Fruit fly (Drosophila melanogaster) whole organism, embryonic: Measurements from ENCODE around the gene CycB3.
A peak's percentile ranks its signal among the peaks of the same experiment; 100 is the strongest.

Experiments
- Aef1 ChIP-seq: fragments of 200-800 bp; sonication (Bioruptor generic); IDR thresholded peaks from 3 replicates; pipeline ENCODE4 v1.3.6; 2022; ENCODE audit warnings: missing biosample characterization, missing genetic modification characterization
- Atf3 ChIP-seq: fragments of 200-800 bp; sonication (Bioruptor generic); optimal IDR thresholded peaks from 3 replicates; lab custom pipeline; 2016; ENCODE audit warnings: missing biosample characterization, missing genetic modification characterization
- C15 ChIP-seq: fragments of 200-800 bp; sonication (Bioruptor generic); IDR thresholded peaks from 3 replicates; pipeline ENCODE4 v1.3.6; 2022; ENCODE audit warnings: missing biosample characterization, missing genetic modification characterization
- CG10462 ChIP-seq: fragments of 200-800 bp; sonication (Bioruptor generic); optimal IDR thresholded peaks from 2 replicates; lab custom pipeline; 2016; ENCODE audit warnings: missing biosample characterization, missing genetic modification characterization
- CG11695 ChIP-seq: fragments of 200-800 bp; sonication (Bioruptor generic); IDR thresholded peaks from 3 replicates; pipeline ENCODE4 v1.3.6; 2022; ENCODE audit warnings: missing biosample characterization, missing genetic modification characterization
- CG12299 ChIP-seq: fragments of 200-800 bp; sonication (Bioruptor generic); optimal IDR thresholded peaks from 2 replicates; lab custom pipeline; 2018; ENCODE audit warnings: missing biosample characterization, mild to moderate bottlenecking, missing genetic modification characterization
- CG13123 ChIP-seq: fragments of 200-800 bp; sonication (Bioruptor generic); optimal IDR thresholded peaks from 2 replicates; lab custom pipeline; 2016; ENCODE audit warnings: missing biosample characterization, missing genetic modification characterization
- CG15269 ChIP-seq: fragments of 200-800 bp; sonication (Bioruptor generic); optimal IDR thresholded peaks from 2 replicates; lab custom pipeline; 2018; ENCODE audit warnings: missing biosample characterization, mild to moderate bottlenecking, missing genetic modification characterization, moderate library complexity
- CG15514 ChIP-seq: fragments of 200-800 bp; sonication (Bioruptor generic); optimal IDR thresholded peaks from 3 replicates; lab custom pipeline; 2017; ENCODE audit warnings: missing biosample characterization, missing genetic modification characterization, mild to moderate bottlenecking, moderate library complexity, missing genetic modification reagents
- CG16813 ChIP-seq: fragments of 200-800 bp; sonication (Bioruptor generic); IDR thresholded peaks from 3 replicates; pipeline ENCODE4 v1.3.6; 2022; ENCODE audit warnings: missing biosample characterization, missing genetic modification characterization; ENCODE audit not compliant: partially characterized antibody
- CG17328 ChIP-seq: fragments of 200-800 bp; sonication (Bioruptor generic); IDR thresholded peaks from 2 replicates; pipeline ENCODE4 v1.3.6; 2022; ENCODE audit warnings: missing biosample characterization, missing genetic modification characterization
- CG18011 ChIP-seq: fragments of 200-800 bp; sonication (Bioruptor generic); optimal IDR thresholded peaks from 2 replicates; lab custom pipeline; 2017; ENCODE audit warnings: missing biosample characterization, missing genetic modification characterization, mild to moderate bottlenecking, moderate library complexity, missing genotype
- CG18262 ChIP-seq: fragments of 200-800 bp; optimal IDR thresholded peaks from 3 replicates; lab custom pipeline; 2019; ENCODE audit warnings: missing biosample characterization, mild to moderate bottlenecking, missing genetic modification characterization, moderate library complexity
- CG2129 ChIP-seq: fragments of 200-800 bp; sonication (Bioruptor generic); IDR thresholded peaks from 2 replicates; pipeline ENCODE4 v1.3.6; 2022; ENCODE audit warnings: missing biosample characterization, missing genetic modification characterization; ENCODE audit not compliant: partially characterized antibody
- CG30020 ChIP-seq: fragments of 200-800 bp; optimal IDR thresholded peaks from 2 replicates; lab custom pipeline; 2019; ENCODE audit warnings: missing biosample characterization, mild to moderate bottlenecking, missing genetic modification characterization, moderate library complexity
- CG30431 ChIP-seq: fragments of 200-800 bp; sonication (Bioruptor generic); optimal IDR thresholded peaks from 2 replicates; lab custom pipeline; 2017; ENCODE audit warnings: missing biosample characterization, missing genetic modification characterization
- CG31441 ChIP-seq: fragments of 200-800 bp; sonication (Bioruptor generic); IDR thresholded peaks from 2 replicates; pipeline ENCODE4 v1.3.6; 2022; ENCODE audit warnings: missing biosample characterization, missing genetic modification characterization
- CG32767 ChIP-seq: fragments of 200-800 bp; sonication (Bioruptor generic); IDR thresholded peaks from 2 replicates; pipeline ENCODE4 v1.3.6; 2022; ENCODE audit warnings: missing biosample characterization, missing genetic modification characterization
- CG7928 ChIP-seq: fragments of 200-800 bp; sonication (Bioruptor generic); optimal IDR thresholded peaks from 2 replicates; lab custom pipeline; 2017; ENCODE audit warnings: missing biosample characterization, mild to moderate bottlenecking, missing genetic modification characterization
- CG8281 ChIP-seq: fragments of 200-800 bp; sonication (Bioruptor generic); optimal IDR thresholded peaks from 2 replicates; lab custom pipeline; 2018; ENCODE audit warnings: missing biosample characterization, mild to moderate bottlenecking, missing genetic modification characterization, moderate library complexity
- CG8290 ChIP-seq, 3 experiments: fragments of 200-800 bp; sonication (Bioruptor generic); optimal IDR thresholded peaks; 2 replicates each; lab custom pipeline; 2016 to 2019; ENCODE audit warnings: missing biosample characterization in 3 of 3, missing genetic modification characterization in 3 of 3, mild to moderate bottlenecking in 2 of 3, moderate library complexity in 1 of 3
- CrebB ChIP-seq: fragments of 200-800 bp; sonication (Bioruptor generic); optimal IDR thresholded peaks from 3 replicates; lab custom pipeline; 2018; ENCODE audit warnings: missing biosample characterization, mild to moderate bottlenecking, missing genetic modification characterization
- Dek ChIP-seq: fragments of 200-800 bp; sonication (Bioruptor generic); optimal IDR thresholded peaks from 3 replicates; lab custom pipeline; 2019; ENCODE audit warnings: missing biosample characterization, mild to moderate bottlenecking, missing genetic modification characterization, moderate library complexity
- Doc2 ChIP-seq: fragments of 200-800 bp; sonication (Bioruptor generic); IDR thresholded peaks from 2 replicates; pipeline ENCODE4 v1.3.6; 2022; ENCODE audit warnings: missing biosample characterization, missing genetic modification characterization
- ERR ChIP-seq: fragments of 200-800 bp; sonication (Bioruptor generic); optimal IDR thresholded peaks from 2 replicates; lab custom pipeline; 2016; ENCODE audit warnings: missing biosample characterization, missing genetic modification characterization
- Ets97D ChIP-seq: fragments of 200-800 bp; sonication (Bioruptor generic); optimal IDR thresholded peaks from 3 replicates; lab custom pipeline; 2016; ENCODE audit warnings: missing biosample characterization, missing genetic modification characterization
- H15 ChIP-seq: fragments of 200-800 bp; sonication (Bioruptor generic); IDR thresholded peaks from 3 replicates; pipeline ENCODE4 v1.3.6; 2022; ENCODE audit warnings: missing biosample characterization, missing genetic modification characterization
- Meics ChIP-seq: fragments of 200-800 bp; sonication (Bioruptor generic); optimal IDR thresholded peaks from 2 replicates; lab custom pipeline; 2017; ENCODE audit warnings: missing biosample characterization, mild to moderate bottlenecking, missing genetic modification characterization
- Trl ChIP-seq, 3 experiments: fragments of >200 bp in 2 of 3; fragments of 200-800 bp in 1 of 3; sonication (Bioruptor generic) in 1 of 3; optimal IDR thresholded peaks; 2 replicates in 1 of 3; 3 replicates in 2 of 3; lab custom pipeline; 2016 to 2017; ENCODE audit warnings: missing biosample characterization in 1 of 3, missing genetic modification characterization in 1 of 3
- amos ChIP-seq: fragments of 200-800 bp; sonication (Bioruptor generic); IDR thresholded peaks from 2 replicates; pipeline ENCODE4 v1.3.6; 2022; ENCODE audit warnings: missing biosample characterization, missing genetic modification characterization; ENCODE audit not compliant: partially characterized antibody
- ash1 ChIP-seq: fragments of 200-800 bp; sonication (Bioruptor generic); optimal IDR thresholded peaks from 2 replicates; lab custom pipeline; 2018; ENCODE audit warnings: missing biosample characterization, mild to moderate bottlenecking, missing genetic modification characterization
- btn ChIP-seq: fragments of 200-800 bp; sonication (Bioruptor generic); optimal IDR thresholded peaks from 2 replicates; lab custom pipeline; 2016; ENCODE audit warnings: missing biosample characterization, missing genetic modification characterization
- ewg ChIP-seq: fragments of 200-800 bp; sonication (Bioruptor generic); optimal IDR thresholded peaks from 3 replicates; lab custom pipeline; 2017; ENCODE audit warnings: mild to moderate bottlenecking, missing biosample characterization, missing genetic modification reagents, missing genetic modification characterization
- eyg ChIP-seq: fragments of 200-800 bp; sonication (Bioruptor generic); optimal IDR thresholded peaks from 3 replicates; lab custom pipeline; 2016; ENCODE audit warnings: missing biosample characterization, missing genetic modification characterization
- fd96Cb ChIP-seq: fragments of 200-800 bp; sonication (Bioruptor generic); optimal IDR thresholded peaks from 2 replicates; lab custom pipeline; 2018; ENCODE audit warnings: missing biosample characterization, mild to moderate bottlenecking, missing genetic modification characterization, moderate library complexity
- gce ChIP-seq: fragments of 200-800 bp; sonication (Bioruptor generic); IDR thresholded peaks from 3 replicates; pipeline ENCODE4 v1.3.6; 2022; ENCODE audit warnings: missing biosample characterization, missing genetic modification characterization
- grn ChIP-seq: fragments of 200-800 bp; sonication (Bioruptor generic); optimal IDR thresholded peaks from 3 replicates; lab custom pipeline; 2017; ENCODE audit warnings: missing biosample characterization, missing genetic modification characterization
- hb ChIP-seq: fragments of 200-800 bp; sonication (Bioruptor generic); IDR thresholded peaks from 3 replicates; pipeline ENCODE4 v1.3.6; 2022; ENCODE audit warnings: missing biosample characterization, missing genetic modification characterization; ENCODE audit not compliant: partially characterized antibody
- lola ChIP-seq, 3 experiments: fragments of >200 bp in 2 of 3; fragments of 200-800 bp in 1 of 3; sonication (Bioruptor generic) in 1 of 3; optimal IDR thresholded peaks; 2 replicates each; lab custom pipeline; 2017 to 2019; ENCODE audit warnings: missing biosample characterization in 3 of 3, missing genetic modification characterization in 3 of 3, mild to moderate bottlenecking in 1 of 3, moderate library complexity in 1 of 3
- org-1 ChIP-seq: fragments of 200-800 bp; sonication (Bioruptor generic); optimal IDR thresholded peaks from 2 replicates; lab custom pipeline; 2017; ENCODE audit warnings: missing biosample characterization, missing genetic modification characterization
- salm ChIP-seq: fragments of 200-800 bp; sonication (Bioruptor generic); optimal IDR thresholded peaks from 2 replicates; lab custom pipeline; 2018; ENCODE audit warnings: missing biosample characterization, mild to moderate bottlenecking, missing genetic modification characterization
- shn ChIP-seq: fragments of 200-800 bp; sonication (Bioruptor generic); optimal IDR thresholded peaks from 3 replicates; lab custom pipeline; 2016; ENCODE audit warnings: missing biosample characterization, missing genetic modification characterization
- ssp ChIP-seq: fragments of 200-800 bp; sonication (Bioruptor generic); IDR thresholded peaks from 2 replicates; pipeline ENCODE4 v1.3.6; 2022; ENCODE audit warnings: missing biosample characterization, missing genetic modification characterization
- tgo ChIP-seq: fragments of 200-800 bp; sonication (Bioruptor generic); IDR thresholded peaks from 3 replicates; pipeline ENCODE4 v1.3.6; 2022; ENCODE audit warnings: missing biosample characterization, missing genetic modification characterization
- tll ChIP-seq, 2 experiments: fragments of 200-800 bp in 1 of 2; fragments of >200 bp in 1 of 2; sonication (Bioruptor generic) in 1 of 2; optimal IDR thresholded peaks; 2 replicates each; lab custom pipeline; 2017 to 2019; ENCODE audit warnings: missing biosample characterization in 2 of 2, missing genetic modification characterization in 2 of 2, mild to moderate bottlenecking in 1 of 2, moderate library complexity in 1 of 2
- unc-4 ChIP-seq: fragments of 200-800 bp; sonication (Bioruptor generic); IDR thresholded peaks from 2 replicates; pipeline ENCODE4 v1.3.6; 2022; ENCODE audit warnings: missing biosample characterization, missing genetic modification characterization; ENCODE audit not compliant: partially characterized antibody
- yki ChIP-seq: fragments of >200 bp; optimal IDR thresholded peaks from 3 replicates; lab custom pipeline; 2018

Gene CycB3

DNA sequence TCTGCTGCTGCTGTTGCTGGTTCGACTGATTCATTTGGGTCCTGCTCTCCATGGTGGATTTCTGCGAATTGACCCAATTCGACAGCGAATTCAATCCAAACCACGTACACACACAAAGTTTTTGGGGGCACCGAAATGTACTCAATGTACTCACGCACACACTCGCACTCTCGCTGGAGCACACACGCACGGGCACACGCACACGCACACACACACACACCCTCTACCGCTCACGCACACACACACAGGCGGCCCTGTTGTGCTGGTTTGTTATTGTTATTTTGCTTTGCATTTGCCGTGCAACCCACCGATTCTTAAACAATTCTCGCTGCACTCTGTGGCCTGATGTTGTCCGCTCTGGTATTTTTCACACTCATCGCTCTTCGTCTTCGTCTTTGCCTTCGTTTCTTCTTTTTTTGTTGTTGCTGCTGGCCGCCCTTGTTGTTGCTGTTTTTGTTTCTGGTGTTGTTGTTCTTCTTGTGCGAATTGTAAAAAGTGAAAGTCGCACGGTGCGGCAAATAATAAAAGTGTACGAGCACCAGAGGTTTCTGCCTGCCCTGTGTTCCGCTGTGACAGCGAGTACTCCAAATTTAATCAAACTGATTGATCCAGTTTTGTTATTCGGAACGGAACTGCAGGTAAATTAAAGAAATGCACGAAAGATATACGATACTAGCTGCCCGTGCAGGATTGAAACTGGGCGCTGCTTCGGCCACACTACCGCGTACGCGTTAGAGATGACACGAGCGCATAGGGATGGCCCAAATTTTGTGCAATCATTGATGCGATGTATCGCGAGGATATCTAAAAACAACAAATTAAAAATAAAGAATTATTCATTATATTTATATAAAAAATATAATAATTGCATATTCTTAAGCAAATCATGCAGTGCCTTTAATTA, 5.6 kb upstream of the CycB3 start, which contains the start of gene CG3744 (continued):
- TF ChIP-seq CG30431 (GFP tag; lab: Kevin White, UChicago) (peak; percentile 82), CG30020 (tag; lab: Kevin White, UChicago) (peak; percentile 72), CG8290 (GFP tag; optimal IDR thresholded peaks at IDR 0.05; lab: Kevin White, UChicago) (peak; percentile 83), CG8290 (tag; optimal IDR thresholded peaks at IDR 0.05; lab: Kevin White, UChicago) (peak in 1 of 2 experiments; percentile 17), btn (GFP tag; lab: Kevin White, UChicago) (no peak), eyg (peak; percentile 46), CG15514 (GFP tag; lab: Kevin White, UChicago) (peak; percentile 88), amos (GFP tag; lab: Robert Waterston, UW) (peak; percentile 94), gce (GFP tag; lab: Robert Waterston, UW) (peak; percentile 87), Aef1 (GFP tag; lab: Robert Waterston, UW) (peak; percentile 92), salm (tag; lab: Kevin White, UChicago) (peak; percentile 76), org-1 (GFP tag; lab: Kevin White, UChicago) (peak; percentile 58), Atf3 (GFP tag; lab: Kevin White, UChicago) (peak; percentile 53), CG12299 (tag; lab: Kevin White, UChicago) (peak; percentile 86), tll (GFP tag; optimal IDR thresholded peaks at IDR 0.05; lab: Kevin White, UChicago) (no peak), unc-4 (GFP tag; lab: Robert Waterston, UW) (peak; percentile 93), CG8281 (tag; lab: Kevin White, UChicago) (peak; percentile 67), hb (peak; percentile 87), H15 (GFP tag; lab: Robert Waterston, UW) (peak; percentile 93), Ets97D (GFP tag; lab: Kevin White, UChicago) (peak; percentile 60), CG15269 (tag; lab: Kevin White, UChicago) (peak; percentile 90), fd96Cb (tag; lab: Kevin White, UChicago) (peak; percentile 81), Trl (optimal IDR thresholded peaks at IDR 0.05; lab: Kevin White, UChicago) (peak in 1 of 2 experiments; percentile 57), Trl (GFP tag; optimal IDR thresholded peaks at IDR 0.05; lab: Kevin White, UChicago) (peak; percentile 68), ash1 (GFP tag; lab: Kevin White, UChicago) (peak; percentile 70), CG17328 (GFP tag; lab: Robert Waterston, UW) (peak; percentile 93), CG13123 (peak; percentile 88), CG31441 (GFP tag; lab: Robert Waterston, UW) (peak; percentile 89), CG10462 (GFP tag; lab: Kevin White, UChicago) (peak; percentile 79), Dek (peak; percentile 95), CG16813 (GFP tag; lab: Robert Waterston, UW) (peak; percentile 96), Doc2 (GFP tag; lab: Robert Waterston, UW) (peak; percentile 46), grn (GFP tag; lab: Kevin White, UChicago) (peak; percentile 0), CG7928 (GFP tag; lab: Kevin White, UChicago) (peak; percentile 63), lola (GFP tag; optimal IDR thresholded peaks at IDR 0.05; lab: Kevin White, UChicago) (peak in 1 of 3 experiments; percentile 88), CG32767 (peak; percentile 85), ssp (GFP tag; lab: Robert Waterston, UW) (peak; percentile 86), CG2129 (GFP tag; lab: Robert Waterston, UW) (peak; percentile 94), CG11695 (GFP tag; lab: Robert Waterston, UW) (peak; percentile 89), ERR (GFP tag; lab: Kevin White, UChicago) (peak; percentile 61), shn (GFP tag; lab: Kevin White, UChicago) (peak; percentile 80), tgo (GFP tag; lab: Robert Waterston, UW) (peak; percentile 93), ewg (peak; percentile 78), C15 (peak; percentile 88), CrebB (tag; lab: Kevin White, UChicago) (peak; percentile 69), CG18011 (GFP tag; lab: Kevin White, UChicago) (peak; percentile 73), yki (lab: Kevin White, UChicago) (no peak), CG18262 (tag; lab: Kevin White, UChicago) (peak; percentile 89), Meics (peak; percentile 93)
